Fruit fly (Drosophila melanogaster): ENCODE data around the gene Upf1.

DNA sequence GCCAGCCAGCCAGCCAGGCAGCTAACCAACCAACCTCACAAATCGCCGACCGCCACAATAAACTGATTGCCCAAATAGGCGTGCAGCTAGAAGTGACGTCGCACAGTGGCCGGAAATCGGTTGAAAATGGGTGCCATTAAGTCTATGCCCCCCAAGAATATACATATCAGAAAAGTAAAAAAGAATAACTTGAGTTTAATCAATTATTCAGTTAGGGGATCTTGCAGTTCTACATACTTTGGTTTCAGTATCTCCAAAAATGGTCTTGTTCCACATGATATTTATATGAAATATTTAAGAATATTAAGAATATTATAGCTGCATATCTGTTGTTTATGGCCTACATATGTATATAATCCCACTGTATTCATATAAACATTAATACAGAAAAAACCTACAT is 19.8 kb downstream of the Upf1 start:
- TF ChIP-seq pad (GFP tag; optimal IDR thresholded peaks at IDR 0.05) (no peak), kay (GFP tag; ENCODE audit: borderline replicate concordance) (no peak), CG14711 (tag; optimal IDR thresholded peaks at IDR 0.05) (no peak), CG33017 (tag; optimal IDR thresholded peaks at IDR 0.05) (no peak), cnc (optimal IDR thresholded peaks at IDR 0.05) (no peak)
